Worm (Caenorhabditis elegans) whole organism, L4/young adult: Measurements from ENCODE around the gene ZK1248.19.

Source experiments
- W03F9.2 ChIP-seq: fragments of 150-350 bp; optimal IDR thresholded peaks from 2 replicates; lab custom pipeline; 2014; ENCODE audit warnings: missing biosample characterization, missing genetic modification characterization
- him-1 ChIP-seq: sonication (generic microtip); optimal IDR thresholded peaks from 2 replicates; lab custom pipeline; 2016; ENCODE audit warnings: missing genotype, missing genetic modification reagents, missing genetic modification characterization, missing compliant biosample characterization

DNA sequence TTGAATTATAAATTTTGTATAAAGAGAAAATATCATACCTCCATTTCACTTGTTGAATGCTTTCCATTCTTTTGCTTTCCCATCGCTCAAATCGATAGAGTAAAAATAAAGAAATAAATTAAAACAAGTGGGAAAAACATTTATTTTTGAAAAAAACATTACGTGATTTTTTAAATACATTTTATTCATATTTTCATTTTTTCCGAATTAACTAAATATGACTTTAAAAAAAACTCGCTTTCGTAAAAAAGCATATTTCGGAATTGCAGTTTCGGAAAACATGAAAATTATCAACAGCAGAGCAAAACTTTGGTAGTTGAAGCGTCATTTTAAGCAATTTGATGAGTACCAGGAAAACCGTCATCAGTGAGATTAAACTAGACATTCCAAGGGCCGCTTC is 39.7 kb downstream of the ZK1248.19 start, which contains the start of gene K05F1.8:
- TF ChIP-seq W03F9.2 (tag; lab: Kevin White, UChicago): no peak
- no peak for TF ChIP-seq him-1 (tag; lab: Kevin White, UChicago)
